Worm (Caenorhabditis elegans): Measurements from ENCODE around the gene ugt-59.

ce11 chrIV:10373772-10374288 is 13.4 kb downstream of the ugt-59 start, which contains the start of gene mpz-5:
- 0 out of 2 replicates have a peak, but pooled peaks have one; percentile 46 for TF ChIP-seq flt-1 (GFP tag; IDR thresholded peaks at IDR 0.05)
- TF ChIP-seq ztf-29 (GFP tag; IDR thresholded peaks at IDR 0.05) = 0 out of 2 replicates have a peak, but pooled peaks have one; percentile 26
- no peak for TF ChIP-seq ref-1 (GFP tag; conservative IDR thresholded peaks at IDR 0.05)
- TF ChIP-seq T22C8.4 (GFP tag; IDR thresholded peaks at IDR 0.05) = no peak
- TF ChIP-seq cog-1 (tag; optimal IDR thresholded peaks at IDR 0.05) = no peak
- TF ChIP-seq klf-2 (GFP tag; conservative IDR thresholded peaks at IDR 0.05) = no peak
- TF ChIP-seq med-1 (GFP tag; optimal IDR thresholded peaks at IDR 0.05; ENCODE audit: insufficient read depth) = peak; percentile 20
